Worm (Caenorhabditis elegans) whole organism, young adult: ENCODE measurements around the gene F09C8.1.

Experiments used
- B0035.1 ChIP-seq: sonication (generic microtip); optimal IDR thresholded peaks from 2 replicates; lab custom pipeline; 2016; ENCODE audit warnings: missing genetic modification characterization, mild to moderate bottlenecking, missing compliant biosample characterization, missing genotype, missing genetic modification reagents
- B0336.3 ChIP-seq: fragments of 200-800 bp; sonication (Bioruptor generic); IDR thresholded peaks from 2 replicates; pipeline ENCODE4 v1.3.6; 2022; ENCODE audit warnings: missing genetic modification characterization, missing compliant biosample characterization
- D2030.7 ChIP-seq: fragments of 200-800 bp; sonication (Bioruptor generic); IDR thresholded peaks from 2 replicates; pipeline ENCODE4 v1.3.6; 2022; ENCODE audit warnings: missing genetic modification reagents, missing genetic modification characterization, missing compliant biosample characterization
- F33H1.4 ChIP-seq: fragments of 200-800 bp; sonication (Bioruptor generic); IDR thresholded peaks from 2 replicates; pipeline ENCODE4 v1.3.6; 2022; ENCODE audit warnings: missing genetic modification reagents, missing genetic modification characterization, missing compliant biosample characterization
- F49E8.2 ChIP-seq: sonication (generic microtip); optimal IDR thresholded peaks from 3 replicates; lab custom pipeline; 2017; ENCODE audit warnings: missing genetic modification characterization, mild to moderate bottlenecking, missing compliant biosample characterization, antibody characterized with exemption, moderate library complexity; ENCODE audit not compliant: insufficient read depth
- F57A8.1 ChIP-seq: fragments of 200-800 bp; sonication (Bioruptor generic); optimal IDR thresholded peaks from 2 replicates; lab custom pipeline; 2018; ENCODE audit warnings: mild to moderate bottlenecking, missing genetic modification characterization, moderate library complexity, missing compliant biosample characterization
- K11D2.4 ChIP-seq: fragments of 200-800 bp; sonication (Bioruptor generic); IDR thresholded peaks from 2 replicates; pipeline ENCODE4 v1.3.6; 2022; ENCODE audit warnings: missing genetic modification reagents, missing genetic modification characterization, missing compliant biosample characterization
- K12H6.12 ChIP-seq: fragments of 200-800 bp; sonication (Bioruptor generic); optimal IDR thresholded peaks from 2 replicates; lab custom pipeline; 2018; ENCODE audit warnings: mild to moderate bottlenecking, missing genetic modification characterization, missing compliant biosample characterization
- ZK185.1 ChIP-seq: sonication (generic microtip); optimal IDR thresholded peaks from 2 replicates; lab custom pipeline; 2016; ENCODE audit warnings: mild to moderate bottlenecking, missing genetic modification characterization, missing compliant biosample characterization; ENCODE audit not compliant: poor library complexity, severe bottlenecking
- ama-1 ChIP-seq, 3 experiments: fragments of 150-350 bp in 1 of 3; sonication (generic microtip) in 2 of 3; optimal IDR thresholded peaks; 2 replicates each; lab custom pipeline; 2014 to 2018; ENCODE audit warnings: missing biosample characterization in 2 of 3, missing genetic modification characterization in 2 of 3, missing genetic modification reagents in 2 of 3
- aptf-3 ChIP-seq: fragments of 200-800 bp; sonication (Bioruptor generic); IDR thresholded peaks from 2 replicates; pipeline ENCODE4 v1.3.6; 2022; ENCODE audit warnings: missing genetic modification characterization, missing compliant biosample characterization
- athp-1 ChIP-seq: sonication (generic microtip); optimal IDR thresholded peaks from 2 replicates; lab custom pipeline; 2017; ENCODE audit warnings: mild to moderate bottlenecking, missing genetic modification characterization, missing compliant biosample characterization
- attf-3 ChIP-seq: fragments of 200-800 bp; sonication (Bioruptor generic); conservative IDR thresholded peaks from 2 replicates; pipeline ENCODE4 v1.3.6; 2022; ENCODE audit warnings: missing genetic modification reagents, missing genetic modification characterization, missing compliant biosample characterization
- attf-5 ChIP-seq: fragments of 200-800 bp; sonication (Bioruptor generic); optimal IDR thresholded peaks from 2 replicates; lab custom pipeline; 2018; ENCODE audit warnings: mild to moderate bottlenecking, missing genetic modification characterization, missing compliant biosample characterization
- ccch-3 ChIP-seq: fragments of 200-800 bp; sonication (Bioruptor generic); optimal IDR thresholded peaks from 2 replicates; lab custom pipeline; 2018; ENCODE audit warnings: mild to moderate bottlenecking, missing genetic modification characterization, missing compliant biosample characterization
- cebp-1 ChIP-seq, 2 experiments: fragments of 200-800 bp in 1 of 2; sonication (Bioruptor generic) in 1 of 2; sonication (generic microtip) in 1 of 2; IDR thresholded peaks in 1 of 2; optimal IDR thresholded peaks in 1 of 2; 2 replicates each; pipeline versions ENCODE4 v1.3.6 to Lab custom; 2017 to 2022; ENCODE audit warnings: missing compliant biosample characterization in 2 of 2, missing genetic modification characterization in 2 of 2, mild to moderate bottlenecking in 1 of 2, missing genetic modification reagents in 1 of 2, moderate library complexity in 1 of 2
- ceh-27 ChIP-seq: fragments of 200-800 bp; sonication (Bioruptor generic); optimal IDR thresholded peaks from 2 replicates; lab custom pipeline; 2018; ENCODE audit warnings: mild to moderate bottlenecking, missing genetic modification characterization, moderate library complexity, missing compliant biosample characterization
- ceh-79 ChIP-seq: sonication (generic microtip); optimal IDR thresholded peaks from 2 replicates; lab custom pipeline; 2017; ENCODE audit warnings: mild to moderate bottlenecking, missing genetic modification characterization, missing compliant biosample characterization
- dox-1 ChIP-seq: fragments of 200-800 bp; sonication (Bioruptor generic); IDR thresholded peaks from 2 replicates; pipeline ENCODE4 v1.3.6; 2022; ENCODE audit warnings: missing genetic modification reagents, missing genetic modification characterization, missing compliant biosample characterization
- dpff-1 ChIP-seq: sonication (generic microtip); optimal IDR thresholded peaks from 2 replicates; lab custom pipeline; 2017; ENCODE audit warnings: mild to moderate bottlenecking, missing genetic modification characterization, missing compliant biosample characterization
- dpl-1 ChIP-seq: fragments of 150-350 bp; optimal IDR thresholded peaks from 2 replicates; lab custom pipeline; 2014; ENCODE audit warnings: missing biosample characterization, missing genetic modification reagents, missing genetic modification characterization
- egrh-3 ChIP-seq: fragments of 200-800 bp; sonication (Bioruptor generic); IDR thresholded peaks from 2 replicates; pipeline ENCODE4 v1.3.6; 2022; ENCODE audit warnings: missing genetic modification reagents, missing genetic modification characterization, missing compliant biosample characterization
- fkh-3 ChIP-seq: sonication (generic microtip); optimal IDR thresholded peaks from 2 replicates; lab custom pipeline; 2016; ENCODE audit warnings: mild to moderate bottlenecking, missing genetic modification characterization, missing compliant biosample characterization
- gei-17 ChIP-seq: fragments of 200-800 bp; sonication (Bioruptor generic); optimal IDR thresholded peaks from 2 replicates; lab custom pipeline; 2018; ENCODE audit warnings: mild to moderate bottlenecking, missing genetic modification characterization, missing compliant biosample characterization
- hmg-20 ChIP-seq: fragments of 200-800 bp; sonication (Bioruptor generic); IDR thresholded peaks from 2 replicates; pipeline ENCODE4 v1.3.6; 2022; ENCODE audit warnings: missing genetic modification reagents, missing genetic modification characterization, missing compliant biosample characterization
- hrde-1 ChIP-seq: sonication (generic microtip); optimal IDR thresholded peaks from 2 replicates; lab custom pipeline; 2016; ENCODE audit warnings: missing genetic modification characterization, mild to moderate bottlenecking, missing compliant biosample characterization, moderate library complexity, missing genotype, missing genetic modification reagents, borderline replicate concordance
- let-607 ChIP-seq, 2 experiments: fragments of 200-800 bp in 1 of 2; sonication (Bioruptor generic) in 1 of 2; sonication (generic microtip) in 1 of 2; optimal IDR thresholded peaks; 2 replicates each; lab custom pipeline; 2016 to 2018; ENCODE audit warnings: mild to moderate bottlenecking in 2 of 2, missing compliant biosample characterization in 2 of 2, missing genetic modification characterization in 2 of 2, moderate library complexity in 2 of 2, missing genotype in 1 of 2
- lin-35 ChIP-seq, 3 experiments: fragments of 150-350 bp in 2 of 3; sonication (generic microtip) in 1 of 3; optimal IDR thresholded peaks; 2 replicates each; lab custom pipeline; 2014 to 2018; ENCODE audit warnings: missing biosample characterization in 3 of 3, missing genetic modification characterization in 3 of 3, missing genetic modification reagents in 3 of 3
- lin-40 ChIP-seq: sonication (generic microtip); optimal IDR thresholded peaks from 2 replicates; lab custom pipeline; 2016; ENCODE audit warnings: missing genetic modification characterization, mild to moderate bottlenecking, missing compliant biosample characterization, missing genotype, missing genetic modification reagents
- lin-54 ChIP-seq: fragments of 200-800 bp; sonication (Bioruptor generic); optimal IDR thresholded peaks from 2 replicates; lab custom pipeline; 2018; ENCODE audit warnings: mild to moderate bottlenecking, missing genetic modification characterization, missing compliant biosample characterization
- madf-3 ChIP-seq: fragments of 200-800 bp; sonication (Bioruptor generic); IDR thresholded peaks from 2 replicates; pipeline ENCODE4 v1.3.6; 2022; ENCODE audit warnings: missing genetic modification reagents, missing genetic modification characterization, missing compliant biosample characterization
- mcd-1 ChIP-seq: fragments of 200-800 bp; sonication (Bioruptor generic); IDR thresholded peaks from 2 replicates; pipeline ENCODE4 v1.3.6; 2022; ENCODE audit warnings: missing genetic modification reagents, missing genetic modification characterization, missing compliant biosample characterization
- nhr-179 ChIP-seq: sonication (generic microtip); optimal IDR thresholded peaks from 2 replicates; lab custom pipeline; 2016; ENCODE audit warnings: mild to moderate bottlenecking, missing genetic modification characterization, missing compliant biosample characterization
- nhr-80 ChIP-seq: sonication (generic microtip); optimal IDR thresholded peaks from 2 replicates; lab custom pipeline; 2016; ENCODE audit warnings: missing genetic modification characterization, missing compliant biosample characterization
- rcor-1 ChIP-seq: fragments of 200-800 bp; sonication (Bioruptor generic); IDR thresholded peaks from 2 replicates; pipeline ENCODE4 v1.3.6; 2022; ENCODE audit warnings: missing genetic modification reagents, missing genetic modification characterization, missing compliant biosample characterization
- rpc-1 ChIP-seq, 2 experiments: fragments of 150-350 bp in 1 of 2; sonication (generic microtip) in 1 of 2; optimal IDR thresholded peaks; 2 replicates each; lab custom pipeline; 2014 to 2018; ENCODE audit warnings: missing biosample characterization in 1 of 2, missing genetic modification characterization in 1 of 2, missing genetic modification reagents in 1 of 2, missing genotype in 1 of 2
- sea-2 ChIP-seq: fragments of 200-800 bp; sonication (Bioruptor generic); IDR thresholded peaks from 2 replicates; pipeline ENCODE4 v1.3.6; 2022; ENCODE audit warnings: missing genetic modification characterization, missing compliant biosample characterization
- snpc-1.1 ChIP-seq: sonication (generic microtip); optimal IDR thresholded peaks from 2 replicates; lab custom pipeline; 2017; ENCODE audit warnings: missing genetic modification characterization, mild to moderate bottlenecking, missing compliant biosample characterization, antibody characterized with exemption, moderate library complexity, missing genotype, missing genetic modification reagents; ENCODE audit not compliant: insufficient read depth
- snpc-4 ChIP-seq, 5 experiments: fragments of 150-350 bp in 1 of 5; sonication (generic microtip) in 4 of 5; optimal IDR thresholded peaks; 2 replicates each; lab custom pipeline; 2014 to 2018; ENCODE audit warnings: missing genetic modification characterization in 5 of 5, missing biosample characterization in 3 of 5, antibody characterized with exemption in 2 of 5, mild to moderate bottlenecking in 2 of 5, missing compliant biosample characterization in 2 of 5, missing genotype in 2 of 5, moderate library complexity in 2 of 5, missing genetic modification reagents in 1 of 5
- sptf-2 ChIP-seq: fragments of 200-800 bp; sonication (Bioruptor generic); optimal IDR thresholded peaks from 2 replicates; lab custom pipeline; 2018; ENCODE audit warnings: mild to moderate bottlenecking, missing genetic modification characterization, missing compliant biosample characterization
- zfh-2 ChIP-seq: fragments of 200-800 bp; sonication (Bioruptor generic); conservative IDR thresholded peaks from 2 replicates; pipeline ENCODE4 v1.3.6; 2022; ENCODE audit warnings: missing genetic modification reagents, missing genetic modification characterization, missing compliant biosample characterization
- ztf-26 ChIP-seq: sonication (generic microtip); optimal IDR thresholded peaks from 2 replicates; lab custom pipeline; 2017; ENCODE audit warnings: missing genetic modification characterization, missing compliant biosample characterization

The F09C8.1 gene

ce11 chrX:16205880-16206279 lies 42.6 kb upstream of the F09C8.1 start (continued):
- TF ChIP-seq dox-1 (GFP tag; lab: Robert Waterston, UW) (peak; percentile 88), hrde-1 (tag; lab: Kevin White, UChicago) (no peak), ztf-26 (tag; lab: Kevin White, UChicago) (peak; percentile 70), sea-2 (GFP tag; lab: Robert Waterston, UW) (no peak), gei-17 (GFP tag; lab: Kevin White, UChicago) (peak; percentile 93), ceh-79 (tag; lab: Kevin White, UChicago) (no peak), dpl-1 (no peak), F57A8.1 (no peak), B0035.1 (tag; lab: Kevin White, UChicago) (peak; percentile 24), attf-3 (GFP tag; lab: Robert Waterston, UW) (no peak), ama-1 (optimal IDR thresholded peaks at IDR 0.05; lab: Kevin White, UChicago) (no peak), ama-1 (GFP tag; optimal IDR thresholded peaks at IDR 0.05; lab: Kevin White, UChicago) (no peak), F49E8.2 (no peak), lin-35 (GFP tag; optimal IDR thresholded peaks at IDR 0.05; lab: Kevin White, UChicago) (peak in 1 of 3 experiments; percentile 60), let-607 (tag; optimal IDR thresholded peaks at IDR 0.05; lab: Kevin White, UChicago) (peak in 1 of 2 experiments; percentile 32), B0336.3 (peak; percentile 67), ZK185.1 (tag; lab: Kevin White, UChicago) (peak; percentile 63), cebp-1 (GFP tag; IDR thresholded peaks at IDR 0.05; lab: Robert Waterston, UW) (no peak), cebp-1 (tag; optimal IDR thresholded peaks at IDR 0.05; lab: Kevin White, UChicago) (peak; percentile 77), nhr-179 (tag; lab: Kevin White, UChicago) (no peak), nhr-80 (tag; lab: Kevin White, UChicago) (peak; percentile 80)

ce11 chrX:16204310-16204709 lies 41.0 kb upstream of the F09C8.1 start:
- peak; percentile 68 for TF ChIP-seq zfh-2
- no peak for TF ChIP-seq attf-5
- no peak for TF ChIP-seq lin-54 (GFP tag; lab: Kevin White, UChicago)
- peak; percentile 39; the same call in 1 of the 2 replicates for TF ChIP-seq egrh-3
- no peak for TF ChIP-seq snpc-4 (GFP tag; optimal IDR thresholded peaks at IDR 0.05; lab: Kevin White, UChicago)
- TF ChIP-seq snpc-4 (tag; optimal IDR thresholded peaks at IDR 0.05; lab: Kevin White, UChicago): peak in 1 of 4 experiments; percentile 27
- TF ChIP-seq, all 124 proteins: peak for 3

ce11 chrX:16202229-16202628 lies 38.9 kb upstream of the F09C8.1 start:
- TF ChIP-seq ceh-27 (GFP tag; lab: Kevin White, UChicago) (peak; percentile 29), madf-3 (GFP tag; lab: Robert Waterston, UW) (no peak), zfh-2 (peak; percentile 50; the same call in 1 of the 2 replicates), F33H1.4 (no peak), dpl-1 (no peak), attf-3 (GFP tag; lab: Robert Waterston, UW) (no peak), fkh-3 (tag; lab: Kevin White, UChicago) (no peak), lin-35 (GFP tag; optimal IDR thresholded peaks at IDR 0.05; lab: Kevin White, UChicago) (peak in 1 of 3 experiments; percentile 49), dpff-1 (tag; lab: Kevin White, UChicago) (no peak), D2030.7 (GFP tag; lab: Robert Waterston, UW) (no peak), sptf-2 (GFP tag; lab: Kevin White, UChicago) (no peak), rcor-1 (GFP tag; lab: Robert Waterston, UW) (peak; percentile 21; the same call in 1 of the 2 replicates), K12H6.12 (peak; percentile 67), rpc-1 (optimal IDR thresholded peaks at IDR 0.05; lab: Kevin White, UChicago) (no peak), rpc-1 (tag; optimal IDR thresholded peaks at IDR 0.05; lab: Kevin White, UChicago) (no peak), ama-1 (optimal IDR thresholded peaks at IDR 0.05; lab: Kevin White, UChicago) (no peak), ama-1 (GFP tag; optimal IDR thresholded peaks at IDR 0.05; lab: Kevin White, UChicago) (no peak), aptf-3 (GFP tag; lab: Robert Waterston, UW) (no peak), athp-1 (tag; lab: Kevin White, UChicago) (no peak), nhr-179 (tag; lab: Kevin White, UChicago) (no peak), lin-40 (tag; lab: Kevin White, UChicago) (peak; percentile 81), hmg-20 (no peak), K11D2.4 (GFP tag; lab: Robert Waterston, UW) (peak; percentile 74), mcd-1 (GFP tag; lab: Robert Waterston, UW) (0 out of 2 replicates have a peak, but pooled peaks have one; percentile 36), snpc-1.1 (tag; lab: Kevin White, UChicago) (no peak), gei-17 (GFP tag; lab: Kevin White, UChicago) (peak; percentile 83), ccch-3 (GFP tag; lab: Kevin White, UChicago) (no peak)
